Worm (Caenorhabditis elegans): ENCODE data around the gene cyp-33C8.

- TF ChIP-seq pha-4 (tag; optimal IDR thresholded peaks at IDR 0.05) (no peak), K11D2.4 (GFP tag; IDR thresholded peaks at IDR 0.05) (no peak)
Measured at ce11 chrV:3832103-3832502, 28.8 kb upstream of the cyp-33C8 start.

All from whole organism, young adult.